Fruit fly (Drosophila melanogaster) whole organism, embryonic: ENCODE measurements around the gene CG7557.

Experiments used
- Bteb2 ChIP-seq: fragments of 200-800 bp; sonication (Bioruptor generic); optimal IDR thresholded peaks from 2 replicates; lab custom pipeline; 2016; ENCODE audit warnings: missing biosample characterization, missing genetic modification characterization
- CG10209 ChIP-seq: fragments of 200-800 bp; sonication (Bioruptor generic); optimal IDR thresholded peaks from 3 replicates; lab custom pipeline; 2017; ENCODE audit warnings: missing biosample characterization, mild to moderate bottlenecking, missing genetic modification characterization, missing genetic modification reagents
- CG10321 ChIP-seq: fragments of 200-800 bp; sonication (Bioruptor generic); IDR thresholded peaks from 2 replicates; pipeline ENCODE4 v1.3.6; 2022; ENCODE audit warnings: missing biosample characterization, missing genetic modification characterization
- CG10366 ChIP-seq: fragments of 200-800 bp; sonication (Bioruptor generic); IDR thresholded peaks from 2 replicates; pipeline ENCODE4 v1.3.6; 2022; ENCODE audit warnings: missing biosample characterization, missing genetic modification characterization
- CG1233 ChIP-seq: fragments of 200-800 bp; sonication (Bioruptor generic); optimal IDR thresholded peaks from 4 replicates; lab custom pipeline; 2018; ENCODE audit warnings: missing biosample characterization, mild to moderate bottlenecking, missing genetic modification characterization
- CG12391 ChIP-seq: fragments of 200-800 bp; sonication (Bioruptor generic); optimal IDR thresholded peaks from 3 replicates; lab custom pipeline; 2018; ENCODE audit warnings: missing biosample characterization, mild to moderate bottlenecking, missing genetic modification characterization, moderate library complexity
- CG12769 ChIP-seq: fragments of 200-800 bp; sonication (Bioruptor generic); optimal IDR thresholded peaks from 2 replicates; lab custom pipeline; 2019; ENCODE audit warnings: missing biosample characterization, mild to moderate bottlenecking, missing genetic modification characterization, moderate library complexity
- CG14965 ChIP-seq: fragments of 200-800 bp; sonication (Bioruptor generic); optimal IDR thresholded peaks from 2 replicates; lab custom pipeline; 2016; ENCODE audit warnings: missing biosample characterization, missing genetic modification characterization, borderline replicate concordance
- CG17385 ChIP-seq: fragments of 200-800 bp; sonication (Bioruptor generic); optimal IDR thresholded peaks from 3 replicates; lab custom pipeline; 2018; ENCODE audit warnings: missing biosample characterization, mild to moderate bottlenecking, missing genetic modification characterization
- CG17568 ChIP-seq: fragments of 200-800 bp; sonication (Bioruptor generic); optimal IDR thresholded peaks from 2 replicates; lab custom pipeline; 2018; ENCODE audit warnings: missing biosample characterization, mild to moderate bottlenecking, missing genetic modification characterization, moderate library complexity
- CG18476 ChIP-seq: fragments of 200-800 bp; sonication (Bioruptor generic); optimal IDR thresholded peaks from 2 replicates; lab custom pipeline; 2016; ENCODE audit warnings: missing biosample characterization, mild to moderate bottlenecking, missing genetic modification characterization
- CG18599 ChIP-seq: fragments of 200-800 bp; sonication (Bioruptor generic); optimal IDR thresholded peaks from 3 replicates; lab custom pipeline; 2017; ENCODE audit warnings: missing biosample characterization, missing genetic modification characterization, mild to moderate bottlenecking, moderate library complexity, missing genetic modification reagents
- CG18619 ChIP-seq: fragments of 200-800 bp; sonication (Bioruptor generic); optimal IDR thresholded peaks from 3 replicates; lab custom pipeline; 2017; ENCODE audit warnings: missing biosample characterization, mild to moderate bottlenecking, missing genetic modification characterization
- CG2202 ChIP-seq: fragments of 200-800 bp; sonication (Bioruptor generic); optimal IDR thresholded peaks from 2 replicates; lab custom pipeline; 2018; ENCODE audit warnings: missing biosample characterization, mild to moderate bottlenecking, missing genetic modification characterization
- CG2889 ChIP-seq: fragments of 200-800 bp; sonication (Bioruptor generic); IDR thresholded peaks from 3 replicates; pipeline ENCODE4 v1.3.6; 2022; ENCODE audit warnings: missing biosample characterization, missing genetic modification characterization
- CG31365 ChIP-seq: fragments of 200-800 bp; sonication (Bioruptor generic); optimal IDR thresholded peaks from 2 replicates; lab custom pipeline; 2018; ENCODE audit warnings: missing biosample characterization, mild to moderate bottlenecking, missing genetic modification characterization
- CG3847 ChIP-seq: fragments of 200-800 bp; sonication (Bioruptor generic); IDR thresholded peaks from 2 replicates; pipeline ENCODE4 v1.3.6; 2022; ENCODE audit warnings: missing biosample characterization, missing genetic modification characterization
- CG4404 ChIP-seq: fragments of 200-800 bp; sonication (Bioruptor generic); IDR thresholded peaks from 2 replicates; pipeline ENCODE4 v1.3.6; 2022; ENCODE audit warnings: missing biosample characterization, missing genetic modification characterization
- CG5180 ChIP-seq: fragments of 200-800 bp; sonication (Bioruptor generic); optimal IDR thresholded peaks from 3 replicates; lab custom pipeline; 2017; ENCODE audit warnings: missing biosample characterization, missing genetic modification characterization, mild to moderate bottlenecking, moderate library complexity, missing genetic modification reagents
- CG6654 ChIP-seq: fragments of 200-800 bp; sonication (Bioruptor generic); optimal IDR thresholded peaks from 2 replicates; lab custom pipeline; 2017; ENCODE audit warnings: missing biosample characterization, mild to moderate bottlenecking, missing genetic modification characterization
- CG6683 ChIP-seq: fragments of 200-800 bp; sonication (Bioruptor generic); optimal IDR thresholded peaks from 2 replicates; lab custom pipeline; 2017; ENCODE audit warnings: missing biosample characterization, mild to moderate bottlenecking, missing genetic modification characterization, missing genetic modification reagents
- CG7745 ChIP-seq: fragments of 200-800 bp; sonication (Bioruptor generic); optimal IDR thresholded peaks from 2 replicates; lab custom pipeline; 2018; ENCODE audit warnings: missing biosample characterization, mild to moderate bottlenecking, missing genetic modification characterization, moderate library complexity
- CG8388 ChIP-seq: fragments of 200-800 bp; sonication (Bioruptor generic); optimal IDR thresholded peaks from 2 replicates; lab custom pipeline; 2019; ENCODE audit warnings: missing biosample characterization, mild to moderate bottlenecking, missing genetic modification characterization, moderate library complexity
- Dfd ChIP-seq, 2 experiments: fragments of >200 bp; optimal IDR thresholded peaks; 2 replicates each; lab custom pipeline; 2017; ENCODE audit warnings: missing biosample characterization in 2 of 2, missing genetic modification characterization in 2 of 2
- GATAe ChIP-seq: fragments of 200-800 bp; sonication (Bioruptor generic); conservative IDR thresholded peaks from 2 replicates; pipeline ENCODE4 v1.3.6; 2022; ENCODE audit warnings: missing biosample characterization, missing genetic modification characterization
- HLH54F ChIP-seq: fragments of 200-800 bp; sonication (Bioruptor generic); optimal IDR thresholded peaks from 3 replicates; lab custom pipeline; 2016; ENCODE audit warnings: missing biosample characterization, missing genetic modification characterization
- Hmr ChIP-seq: fragments of 200-800 bp; sonication (Bioruptor generic); optimal IDR thresholded peaks from 3 replicates; lab custom pipeline; 2017; ENCODE audit warnings: mild to moderate bottlenecking, missing biosample characterization, missing genetic modification reagents, missing genetic modification characterization
- Kr ChIP-seq: fragments of 200-800 bp; sonication (Bioruptor generic); optimal IDR thresholded peaks from 2 replicates; lab custom pipeline; 2017; ENCODE audit warnings: missing biosample characterization, mild to moderate bottlenecking, missing genetic modification characterization
- MTF-1 ChIP-seq: fragments of 200-800 bp; sonication (Bioruptor generic); optimal IDR thresholded peaks from 2 replicates; lab custom pipeline; 2018; ENCODE audit warnings: missing biosample characterization, mild to moderate bottlenecking, missing genetic modification characterization, borderline replicate concordance
- Oli ChIP-seq: fragments of 200-800 bp; sonication (Bioruptor generic); optimal IDR thresholded peaks from 2 replicates; lab custom pipeline; 2018; ENCODE audit warnings: missing biosample characterization, mild to moderate bottlenecking, missing genetic modification characterization, moderate library complexity
- Scr ChIP-seq: fragments of 200-800 bp; sonication (Bioruptor generic); IDR thresholded peaks from 2 replicates; pipeline ENCODE4 v1.3.6; 2022; ENCODE audit warnings: missing biosample characterization, missing genetic modification characterization; ENCODE audit not compliant: partially characterized antibody
- YL-1 ChIP-seq: fragments of 200-800 bp; sonication (Bioruptor generic); optimal IDR thresholded peaks from 3 replicates; lab custom pipeline; 2017; ENCODE audit warnings: missing biosample characterization, mild to moderate bottlenecking, missing genetic modification characterization
- abd-A ChIP-seq: fragments of 200-800 bp; sonication (Bioruptor generic); optimal IDR thresholded peaks from 3 replicates; lab custom pipeline; 2019; ENCODE audit warnings: missing biosample characterization, mild to moderate bottlenecking, missing genetic modification characterization, moderate library complexity
- amos ChIP-seq: fragments of 200-800 bp; sonication (Bioruptor generic); IDR thresholded peaks from 2 replicates; pipeline ENCODE4 v1.3.6; 2022; ENCODE audit warnings: missing biosample characterization, missing genetic modification characterization; ENCODE audit not compliant: partially characterized antibody
- ato ChIP-seq: fragments of 200-800 bp; sonication (Bioruptor generic); IDR thresholded peaks from 2 replicates; pipeline ENCODE4 v1.3.6; 2022; ENCODE audit warnings: missing biosample characterization, missing genetic modification characterization; ENCODE audit not compliant: partially characterized antibody
- chif ChIP-seq, 2 experiments: fragments of 200-800 bp; sonication (Bioruptor generic); optimal IDR thresholded peaks; 3 replicates each; lab custom pipeline; 2016; ENCODE audit warnings: missing biosample characterization in 2 of 2, missing genetic modification characterization in 2 of 2
- chinmo ChIP-seq: fragments of 200-800 bp; sonication (Bioruptor generic); IDR thresholded peaks from 4 replicates; pipeline ENCODE4 v1.3.6; 2022; ENCODE audit warnings: missing biosample characterization, missing genetic modification characterization; ENCODE audit not compliant: partially characterized antibody
- corto ChIP-seq: fragments of 200-800 bp; sonication (Bioruptor generic); optimal IDR thresholded peaks from 2 replicates; lab custom pipeline; 2016; ENCODE audit warnings: missing biosample characterization, mild to moderate bottlenecking, missing genetic modification characterization, moderate library complexity
- dpn ChIP-seq, 2 experiments: fragments of 200-800 bp; sonication (Bioruptor generic); optimal IDR thresholded peaks; 3 replicates each; lab custom pipeline; 2016; ENCODE audit warnings: missing biosample characterization in 2 of 2, missing genetic modification characterization in 2 of 2
- esg ChIP-seq: fragments of 200-800 bp; sonication (Bioruptor generic); conservative IDR thresholded peaks from 2 replicates; pipeline ENCODE4 v1.3.6; 2022; ENCODE audit warnings: missing biosample characterization, missing genetic modification characterization
- gt ChIP-seq: fragments of 200-800 bp; sonication (Bioruptor generic); IDR thresholded peaks from 2 replicates; pipeline ENCODE4 v1.3.6; 2022; ENCODE audit warnings: missing biosample characterization, missing genetic modification characterization
- hbn ChIP-seq: fragments of 200-800 bp; sonication (Bioruptor generic); IDR thresholded peaks from 2 replicates; pipeline ENCODE4 v1.3.6; 2022; ENCODE audit warnings: missing biosample characterization, missing genetic modification characterization; ENCODE audit not compliant: partially characterized antibody
- oc ChIP-seq: fragments of 200-800 bp; sonication (Bioruptor generic); optimal IDR thresholded peaks from 2 replicates; lab custom pipeline; 2018; ENCODE audit warnings: missing biosample characterization, mild to moderate bottlenecking, missing genetic modification characterization, moderate library complexity
- row ChIP-seq: fragments of 200-800 bp; sonication (Bioruptor generic); IDR thresholded peaks from 3 replicates; pipeline ENCODE4 v1.3.6; 2022; ENCODE audit warnings: missing biosample characterization, missing genetic modification characterization
- seq ChIP-seq: fragments of 200-800 bp; sonication (Bioruptor generic); IDR thresholded peaks from 2 replicates; pipeline ENCODE4 v1.3.6; 2022; ENCODE audit warnings: missing biosample characterization, missing genetic modification characterization
- tio ChIP-seq: fragments of 200-800 bp; sonication (Bioruptor generic); optimal IDR thresholded peaks from 2 replicates; lab custom pipeline; 2017; ENCODE audit warnings: missing biosample characterization, missing genetic modification characterization, inconsistent platforms
- trh ChIP-seq: fragments of 200-800 bp; sonication (Bioruptor generic); optimal IDR thresholded peaks from 2 replicates; lab custom pipeline; 2016; ENCODE audit warnings: missing biosample characterization, missing genetic modification characterization

The CG7557 gene

DNA sequence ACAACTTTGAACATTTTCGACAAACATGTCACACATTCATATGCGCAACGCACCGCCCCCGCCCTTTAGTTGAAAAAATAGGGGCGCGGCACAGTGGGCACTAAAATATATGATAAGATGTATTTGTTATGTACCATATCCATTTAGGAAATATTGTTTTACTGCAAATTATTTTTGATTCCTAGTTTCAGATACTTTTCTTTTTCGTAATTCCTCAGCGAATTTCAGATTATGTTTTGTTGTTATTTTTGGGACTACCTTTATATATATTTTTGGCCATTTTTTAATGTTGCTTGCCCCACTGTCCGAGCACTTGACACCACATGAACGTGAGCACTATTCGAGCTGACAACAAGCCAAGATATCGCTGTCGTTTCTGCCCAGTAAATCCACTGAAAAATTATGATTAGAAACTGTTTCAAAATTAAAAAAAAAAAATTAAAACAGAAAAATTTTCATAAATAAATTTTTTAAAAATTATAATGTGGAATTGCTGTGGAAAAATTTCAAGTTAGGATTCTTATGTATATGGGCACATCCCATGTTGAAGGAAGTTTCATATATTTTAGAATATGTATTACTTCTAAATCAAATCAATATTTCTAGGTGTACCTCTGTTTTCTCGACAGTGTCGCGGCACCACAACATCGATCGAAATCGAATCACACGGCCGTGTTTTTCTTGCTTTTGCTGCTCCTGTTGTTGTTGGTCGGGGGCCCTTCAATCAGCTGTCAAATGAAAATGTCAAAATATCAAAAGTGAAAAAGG is 27.5 kb upstream of the CG7557 start:
- TF ChIP-seq Dfd (GFP tag; optimal IDR thresholded peaks at IDR 0.05; lab: Kevin White, UChicago) (no peak), GATAe (peak; percentile 36; the same call in 1 of the 2 replicates), Oli (tag; lab: Kevin White, UChicago) (peak; percentile 86), CG31365 (peak; percentile 35), chinmo (GFP tag; lab: Robert Waterston, UW) (peak; percentile 48; the same call in 1 of the 4 replicates), HLH54F (GFP tag; lab: Kevin White, UChicago) (peak; percentile 40), CG7745 (peak; percentile 3), Kr (GFP tag; lab: Kevin White, UChicago) (no peak), Hmr (peak; percentile 81), CG8388 (GFP tag; lab: Kevin White, UChicago) (peak; percentile 91), CG4404 (GFP tag; lab: Robert Waterston, UW) (peak; percentile 85), hbn (no peak), abd-A (peak; percentile 57), CG18599 (GFP tag; lab: Kevin White, UChicago) (peak; percentile 88), CG3847 (peak; percentile 85), CG10366 (GFP tag; lab: Robert Waterston, UW) (peak; percentile 84), CG12391 (tag; lab: Kevin White, UChicago) (peak; percentile 95), tio (GFP tag; lab: Kevin White, UChicago) (peak; percentile 83), CG2889 (GFP tag; lab: Robert Waterston, UW) (peak; percentile 48; the same call in 1 of the 3 replicates), Scr (peak; percentile 31), esg (GFP tag; lab: Robert Waterston, UW) (peak; percentile 89), CG17385 (GFP tag; lab: Kevin White, UChicago) (peak; percentile 79), gt (GFP tag; lab: Robert Waterston, UW) (peak; percentile 44), CG5180 (GFP tag; lab: Kevin White, UChicago) (peak; percentile 70), CG18619 (GFP tag; lab: Kevin White, UChicago) (peak; percentile 83), MTF-1 (GFP tag; lab: Kevin White, UChicago) (peak; percentile 69), dpn (GFP tag; optimal IDR thresholded peaks at IDR 0.05; lab: Kevin White, UChicago) (peak; percentile 48 to 59), amos (GFP tag; lab: Robert Waterston, UW) (no peak), corto (GFP tag; lab: Kevin White, UChicago) (no peak), trh (peak; percentile 50), CG10321 (0 out of 2 replicates have a peak, but pooled peaks have one; percentile 47), chif (GFP tag; optimal IDR thresholded peaks at IDR 0.05; lab: Kevin White, UChicago) (peak; percentile 54 to 79), Bteb2 (GFP tag; lab: Kevin White, UChicago) (peak; percentile 31), CG18476 (peak; percentile 84), CG6654 (GFP tag; lab: Kevin White, UChicago) (peak; percentile 77), CG14965 (GFP tag; lab: Kevin White, UChicago) (no peak), CG17568 (GFP tag; lab: Kevin White, UChicago) (peak; percentile 65), seq (GFP tag; lab: Robert Waterston, UW) (peak; percentile 86), ato (GFP tag; lab: Robert Waterston, UW) (no peak), CG10209 (peak; percentile 57), YL-1 (GFP tag; lab: Kevin White, UChicago) (peak; percentile 4), oc (peak; percentile 83), CG6683 (GFP tag; lab: Kevin White, UChicago) (peak; percentile 77), row (GFP tag; lab: Robert Waterston, UW) (peak; percentile 97), CG12769 (tag; lab: Kevin White, UChicago) (no peak), CG2202 (tag; lab: Kevin White, UChicago) (peak; percentile 61), CG1233 (GFP tag; lab: Kevin White, UChicago) (peak; percentile 79)
